Worm (Caenorhabditis elegans): ENCODE data around the gene zip-7.

zip-7 gene

DNA sequence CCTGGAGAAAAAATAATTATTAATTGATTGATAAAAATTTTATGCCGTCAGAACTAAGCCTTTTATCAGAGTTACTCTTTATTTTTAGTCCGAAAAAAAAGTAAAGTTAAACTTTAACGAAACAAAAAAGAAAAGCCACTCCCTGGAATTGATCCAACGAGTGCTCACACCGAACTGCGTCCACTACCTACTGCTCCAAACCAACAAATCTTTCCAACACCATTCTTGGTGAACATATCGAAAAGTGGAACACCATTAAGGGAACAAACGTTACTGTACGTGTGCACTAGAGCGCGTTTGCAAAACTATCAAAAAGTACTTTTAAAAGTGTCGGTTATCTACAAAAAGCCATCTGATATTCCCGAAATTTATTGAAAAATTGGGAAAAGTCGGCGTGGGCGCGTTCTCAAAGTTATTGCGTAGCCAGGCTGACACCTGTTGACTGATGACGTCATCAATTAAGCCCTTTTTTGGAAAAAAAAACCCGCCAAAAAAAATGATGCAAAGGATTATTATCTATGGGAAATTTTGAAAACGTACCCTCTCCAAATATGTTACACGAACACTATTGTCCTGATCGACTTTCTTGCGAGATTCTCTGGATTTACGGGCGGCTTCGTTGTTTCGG, 1.8 kb downstream of the zip-7 start:
- peak; percentile 20 for TF ChIP-seq snpc-4 (tag; optimal IDR thresholded peaks at IDR 0.05)
- no peak for TF ChIP-seq mml-1 (tag; optimal IDR thresholded peaks at IDR 0.05)

DNA sequence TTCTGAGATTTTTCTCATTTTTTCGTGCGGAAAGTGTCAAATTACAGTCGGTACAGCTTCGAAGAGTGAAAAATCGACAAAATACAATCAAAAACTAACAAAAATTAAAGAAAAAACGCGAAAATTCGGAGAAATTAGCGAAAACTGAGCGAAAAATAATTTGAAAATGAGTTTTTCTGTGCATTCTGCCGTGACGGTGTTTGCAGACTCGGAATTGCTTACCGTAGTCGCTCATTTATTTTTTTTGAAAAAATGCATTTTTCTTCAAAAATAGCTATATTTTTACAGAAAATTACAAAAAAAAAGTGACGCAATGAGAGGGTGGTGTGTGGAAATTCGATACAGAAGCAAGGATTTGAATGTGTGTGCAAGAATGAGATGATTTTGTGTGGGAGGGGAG, 2.4 kb downstream of the zip-7 start:
- TF ChIP-seq elt-1 (tag; optimal IDR thresholded peaks at IDR 0.05), result no peak
- TF ChIP-seq ceh-28 (tag; optimal IDR thresholded peaks at IDR 0.05), result no peak
- no peak for TF ChIP-seq nfya-1 (tag; optimal IDR thresholded peaks at IDR 0.05; ENCODE audit: insufficient read depth)
- TF ChIP-seq eor-1 (tag; optimal IDR thresholded peaks at IDR 0.05), result no peak

DNA sequence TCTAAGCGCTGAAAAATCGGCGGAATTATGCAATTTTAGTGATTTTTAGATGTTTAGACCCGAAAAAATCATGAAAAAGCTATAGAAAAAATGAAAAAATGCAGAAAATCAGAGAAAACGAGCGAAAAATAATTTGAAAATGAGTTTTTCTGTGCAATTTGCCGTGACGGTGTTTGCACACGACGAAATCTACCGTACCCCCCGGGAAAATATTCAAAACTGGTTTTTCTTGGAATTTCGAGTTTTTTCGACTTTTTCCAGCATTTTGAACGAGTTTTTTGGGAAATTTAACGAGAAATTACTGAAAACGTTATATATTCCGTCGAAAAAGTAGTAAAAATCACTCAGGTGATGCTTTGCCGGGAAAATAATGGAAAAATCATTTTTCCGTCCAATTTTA, 3.1 kb downstream of the zip-7 start:
- no peak for TF ChIP-seq fkh-10 (GFP tag; optimal IDR thresholded peaks at IDR 0.05)
- no peak for TF ChIP-seq nhr-67 (tag; optimal IDR thresholded peaks at IDR 0.05)
- TF ChIP-seq mdl-1 (tag; optimal IDR thresholded peaks at IDR 0.05), result no peak
- TF ChIP-seq nhr-76 (tag; optimal IDR thresholded peaks at IDR 0.05), result no peak
- no peak for TF ChIP-seq mml-1 (tag; optimal IDR thresholded peaks at IDR 0.05)
- TF ChIP-seq ceh-28 (tag; optimal IDR thresholded peaks at IDR 0.05), result no peak
- TF ChIP-seq ceh-82 (tag; optimal IDR thresholded peaks at IDR 0.05), result no peak
- TF ChIP-seq unc-39 (tag; optimal IDR thresholded peaks at IDR 0.05), result no peak
- no peak for TF ChIP-seq ztf-4 (tag; optimal IDR thresholded peaks at IDR 0.05)
- TF ChIP-seq ztf-11 (tag; optimal IDR thresholded peaks at IDR 0.05), result no peak
- no peak for TF ChIP-seq elt-1 (tag; optimal IDR thresholded peaks at IDR 0.05)
- TF ChIP-seq fos-1 (tag; optimal IDR thresholded peaks at IDR 0.05), result no peak
- TF ChIP-seq nfya-1 (tag; optimal IDR thresholded peaks at IDR 0.05; ENCODE audit: insufficient read depth), result no peak
- TF ChIP-seq ceh-16 (tag; optimal IDR thresholded peaks at IDR 0.05), result no peak
- no peak for TF ChIP-seq zag-1 (tag; optimal IDR thresholded peaks at IDR 0.05)
- TF ChIP-seq nhr-11 (tag; optimal IDR thresholded peaks at IDR 0.05), result no peak
- TF ChIP-seq fkh-2 (tag; optimal IDR thresholded peaks at IDR 0.05), result no peak
- TF ChIP-seq lsy-12 (tag; optimal IDR thresholded peaks at IDR 0.05), result no peak
- TF ChIP-seq pha-4 (tag; optimal IDR thresholded peaks at IDR 0.05), result no peak

DNA sequence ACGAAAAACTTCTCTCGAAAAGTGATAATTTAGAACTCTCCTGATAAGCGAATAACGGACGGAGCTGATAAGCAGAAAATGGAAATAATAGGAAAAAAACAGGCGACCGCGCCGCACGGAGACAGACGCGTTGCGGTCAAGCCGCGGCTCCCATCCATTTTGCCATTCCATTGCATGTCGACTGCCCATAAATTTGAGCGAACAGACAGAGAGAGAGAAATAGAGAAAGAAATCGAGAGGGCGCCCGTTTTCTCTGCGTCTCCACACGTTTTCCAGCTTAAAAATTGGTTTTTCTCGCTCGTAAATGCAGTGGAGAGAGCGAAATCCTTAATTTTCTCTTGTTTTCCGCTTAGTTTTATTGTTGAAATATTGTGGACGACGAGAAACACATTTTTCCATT, 3.6 kb downstream of the zip-7 start:
- TF ChIP-seq eor-1 (tag; optimal IDR thresholded peaks at IDR 0.05), result no peak
- no peak for TF ChIP-seq fkh-2 (tag; optimal IDR thresholded peaks at IDR 0.05)
- peak; percentile 75 for TF ChIP-seq nfya-1 (tag; optimal IDR thresholded peaks at IDR 0.05; ENCODE audit: insufficient read depth)
- TF ChIP-seq elt-1 (tag; optimal IDR thresholded peaks at IDR 0.05), result no peak
- TF ChIP-seq ZK546.5 (tag; optimal IDR thresholded peaks at IDR 0.05), result no peak
- peak; percentile 17 for TF ChIP-seq lin-15B (tag; optimal IDR thresholded peaks at IDR 0.05)
- TF ChIP-seq sea-2 (GFP tag; optimal IDR thresholded peaks at IDR 0.05), result no peak
- TF ChIP-seq ztf-4 (tag; optimal IDR thresholded peaks at IDR 0.05), result no peak
- no peak for TF ChIP-seq nhr-28 (tag; optimal IDR thresholded peaks at IDR 0.05)
- TF ChIP-seq fos-1 (tag; optimal IDR thresholded peaks at IDR 0.05), result no peak
- peak; percentile 30 for TF ChIP-seq skn-1 (tag; optimal IDR thresholded peaks at IDR 0.05)
- no peak for TF ChIP-seq nhr-67 (tag; optimal IDR thresholded peaks at IDR 0.05)
- TF ChIP-seq nhr-23 (tag; optimal IDR thresholded peaks at IDR 0.05), result no peak
- TF ChIP-seq fkh-10 (GFP tag; optimal IDR thresholded peaks at IDR 0.05), result peak; percentile 1
- no peak for TF ChIP-seq tbx-2 (tag; optimal IDR thresholded peaks at IDR 0.05)
- TF ChIP-seq elt-3 (tag; optimal IDR thresholded peaks at IDR 0.05), result no peak
- peak; percentile 93 for TF ChIP-seq egl-5 (tag; optimal IDR thresholded peaks at IDR 0.05)
- peak; percentile 52 for TF ChIP-seq lin-39 (tag; optimal IDR thresholded peaks at IDR 0.05)
- TF ChIP-seq hmg-11 (tag; optimal IDR thresholded peaks at IDR 0.05), result peak; percentile 74
- TF ChIP-seq jun-1 (tag; optimal IDR thresholded peaks at IDR 0.05), result peak; percentile 49
- TF ChIP-seq ceh-82 (tag; optimal IDR thresholded peaks at IDR 0.05), result no peak
- TF ChIP-seq ceh-9 (tag; optimal IDR thresholded peaks at IDR 0.05), result no peak
- peak; percentile 97 for TF ChIP-seq elt-2 (tag; optimal IDR thresholded peaks at IDR 0.05)
- TF ChIP-seq egl-27 (tag; optimal IDR thresholded peaks at IDR 0.05), result no peak
- TF ChIP-seq nhr-12 (tag; optimal IDR thresholded peaks at IDR 0.05), result no peak
- peak; percentile 59 for TF ChIP-seq pha-4 (tag; optimal IDR thresholded peaks at IDR 0.05)
- peak; percentile 10 for TF ChIP-seq ceh-28 (tag; optimal IDR thresholded peaks at IDR 0.05)
- TF ChIP-seq pqm-1 (tag; optimal IDR thresholded peaks at IDR 0.05), result peak; percentile 78
- TF ChIP-seq snpc-4 (tag; optimal IDR thresholded peaks at IDR 0.05), result peak; percentile 17
- TF ChIP-seq daf-12 (tag; optimal IDR thresholded peaks at IDR 0.05), result no peak

Data from whole organism, L3 larva.